Worm (Caenorhabditis elegans) whole organism, midembryonic: ENCODE data around the gene F53C11.4.

Experiments
- T22C8.4 ChIP-seq: fragments of 200-800 bp; sonication (Bioruptor generic); IDR thresholded peaks from 2 replicates; pipeline ENCODE4 v1.3.6; 2022; ENCODE audit warnings: missing genetic modification characterization, missing compliant biosample characterization
- ztf-29 ChIP-seq: fragments of 200-800 bp; sonication (Bioruptor generic); IDR thresholded peaks from 2 replicates; pipeline ENCODE4 v1.3.6; 2022; ENCODE audit warnings: missing genetic modification reagents, missing genetic modification characterization, missing compliant biosample characterization

- TF ChIP-seq T22C8.4 (GFP tag; lab: Robert Waterston, UW) (no peak), ztf-29 (GFP tag; lab: Robert Waterston, UW) (no peak)
These were observed 29.8 kb downstream of the F53C11.4 start for ce11 chrV:13757349-13757748.
